Fruit fly (Drosophila melanogaster) whole organism, embryonic: ENCODE data around the gene trr.
A peak's percentile ranks its signal among the peaks of the same experiment; 100 is the strongest.

ENCODE experiments used
- CG2129 ChIP-seq: fragments of 200-800 bp; sonication (Bioruptor generic); IDR thresholded peaks from 2 replicates; pipeline ENCODE4 v1.3.6; 2022; ENCODE audit warnings: missing biosample characterization, missing genetic modification characterization; ENCODE audit not compliant: partially characterized antibody
- HmgZ ChIP-seq: fragments of 200-800 bp; sonication (Bioruptor generic); optimal IDR thresholded peaks from 2 replicates; lab custom pipeline; 2018; ENCODE audit warnings: missing biosample characterization, mild to moderate bottlenecking, missing genetic modification characterization
- Hr78 ChIP-seq, 2 experiments: fragments of 200-800 bp in 1 of 2; fragments of >200 bp in 1 of 2; sonication (Bioruptor generic) in 1 of 2; optimal IDR thresholded peaks; 2 replicates each; lab custom pipeline; 2017 to 2019; ENCODE audit warnings: missing biosample characterization in 2 of 2, missing genetic modification characterization in 2 of 2, mild to moderate bottlenecking in 1 of 2, moderate library complexity in 1 of 2
- bab2 ChIP-seq: fragments of 200-800 bp; sonication (Bioruptor generic); optimal IDR thresholded peaks from 2 replicates; lab custom pipeline; 2016; ENCODE audit warnings: missing biosample characterization, missing genetic modification characterization
- mam ChIP-seq: fragments of 200-800 bp; sonication (Bioruptor generic); optimal IDR thresholded peaks from 3 replicates; lab custom pipeline; 2016; ENCODE audit warnings: missing biosample characterization, missing genetic modification characterization

DNA sequence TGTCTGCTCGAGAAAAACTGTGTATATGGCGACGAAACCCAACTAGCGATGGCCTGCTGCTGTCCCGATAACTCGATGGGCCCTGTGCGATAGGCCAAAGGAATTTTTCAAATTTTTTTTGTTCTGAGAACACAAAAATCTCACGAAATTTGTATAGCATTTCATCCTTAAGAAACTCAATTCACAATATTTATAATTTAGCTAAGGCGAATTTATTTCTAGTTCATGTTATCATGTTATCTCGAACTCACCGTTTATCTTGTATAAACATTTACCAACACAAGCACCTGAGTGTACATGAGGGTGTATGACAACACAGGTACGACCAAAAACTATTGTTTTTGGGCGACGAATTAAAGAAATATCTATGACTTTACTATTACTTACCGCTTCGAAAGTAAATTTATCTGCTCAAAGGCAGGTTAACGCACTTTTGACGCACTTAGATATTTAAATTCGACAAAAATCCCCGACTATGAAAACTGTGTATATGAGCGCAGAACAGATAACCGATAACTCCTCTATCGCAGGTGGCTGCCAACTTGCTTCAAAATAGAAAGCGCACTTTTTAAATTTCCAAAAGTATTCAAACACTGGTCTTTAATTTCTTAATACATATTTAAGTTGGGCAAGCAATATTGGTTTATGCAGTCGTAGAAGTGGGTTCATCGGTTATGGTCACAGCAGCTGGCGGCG is 10.5 kb upstream of the trr start, which contains the start of gene arm:
- no peak for TF ChIP-seq CG2129
- TF ChIP-seq bab2 (GFP tag; lab: Kevin White, UChicago): no peak
- TF ChIP-seq Hr78 (GFP tag; optimal IDR thresholded peaks at IDR 0.05; lab: Kevin White, UChicago): no peak
- TF ChIP-seq mam (GFP tag; lab: Kevin White, UChicago): peak; percentile 11
- no peak for TF ChIP-seq HmgZ (tag; lab: Kevin White, UChicago)
